Worm (Caenorhabditis elegans) whole organism, L2 larva: Measurements from ENCODE around the gene F29G6.1.

ENCODE experiments used
- C34F6.9 ChIP-seq: fragments of 150-350 bp; optimal IDR thresholded peaks from 2 replicates; lab custom pipeline; 2014; ENCODE audit warnings: missing biosample characterization, missing genetic modification characterization
- F13H6.1 ChIP-seq: sonication (generic microtip); optimal IDR thresholded peaks from 2 replicates; lab custom pipeline; 2016; ENCODE audit warnings: missing genetic modification characterization, missing compliant biosample characterization
- R02D3.7 ChIP-seq: fragments of 150-350 bp; optimal IDR thresholded peaks from 2 replicates; lab custom pipeline; 2014; ENCODE audit warnings: missing biosample characterization, missing genetic modification characterization
- ZK546.5 ChIP-seq: sonication (generic microtip); optimal IDR thresholded peaks from 2 replicates; lab custom pipeline; 2017; ENCODE audit warnings: missing biosample characterization, missing genetic modification characterization
- alr-1 ChIP-seq: fragments of 150-350 bp; optimal IDR thresholded peaks from 2 replicates; lab custom pipeline; 2014; ENCODE audit warnings: missing biosample characterization, missing genetic modification characterization
- aly-2 ChIP-seq: fragments of 150-350 bp; optimal IDR thresholded peaks from 2 replicates; lab custom pipeline; 2014; ENCODE audit warnings: missing biosample characterization, missing genetic modification characterization
- ama-1 ChIP-seq: fragments of 150-350 bp; optimal IDR thresholded peaks from 2 replicates; lab custom pipeline; 2018; ENCODE audit warnings: inconsistent platforms
- blmp-1 ChIP-seq: sonication (generic microtip); optimal IDR thresholded peaks from 2 replicates; lab custom pipeline; 2017; ENCODE audit warnings: missing genetic modification characterization, mild to moderate bottlenecking, missing compliant biosample characterization, antibody characterized with exemption, moderate library complexity; ENCODE audit not compliant: insufficient read depth
- ceh-16 ChIP-seq: fragments of 150-350 bp; optimal IDR thresholded peaks from 2 replicates; lab custom pipeline; 2014; ENCODE audit warnings: missing biosample characterization, missing genetic modification characterization
- ceh-82 ChIP-seq: fragments of 150-350 bp; optimal IDR thresholded peaks from 2 replicates; lab custom pipeline; 2014; ENCODE audit warnings: missing biosample characterization, missing genetic modification characterization
- crh-2 ChIP-seq: sonication (generic microtip); optimal IDR thresholded peaks from 2 replicates; lab custom pipeline; 2017; ENCODE audit warnings: missing biosample characterization, missing genetic modification characterization
- dmd-4 ChIP-seq: sonication (generic microtip); optimal IDR thresholded peaks from 2 replicates; lab custom pipeline; 2017; ENCODE audit warnings: missing biosample characterization, missing genetic modification characterization
- egl-27 ChIP-seq: sonication (generic microtip); optimal IDR thresholded peaks from 3 replicates; lab custom pipeline; 2017; ENCODE audit warnings: missing biosample characterization, missing genetic modification reagents, missing genetic modification characterization
- elt-1 ChIP-seq: fragments of 150-350 bp; optimal IDR thresholded peaks from 2 replicates; lab custom pipeline; 2014; ENCODE audit warnings: missing biosample characterization, missing genetic modification characterization
- elt-3 ChIP-seq: sonication (generic microtip); optimal IDR thresholded peaks from 2 replicates; lab custom pipeline; 2017; ENCODE audit warnings: missing biosample characterization, missing genetic modification characterization
- fos-1 ChIP-seq: fragments of 150-350 bp; optimal IDR thresholded peaks from 2 replicates; lab custom pipeline; 2014; ENCODE audit warnings: missing biosample characterization, missing genetic modification characterization
- gmeb-1 ChIP-seq: fragments of 150-350 bp; optimal IDR thresholded peaks from 2 replicates; lab custom pipeline; 2014; ENCODE audit warnings: missing biosample characterization, missing genetic modification characterization
- lin-13 ChIP-seq: fragments of 150-350 bp; optimal IDR thresholded peaks from 2 replicates; lab custom pipeline; 2014; ENCODE audit warnings: missing biosample characterization, missing genetic modification reagents, missing genetic modification characterization
- lin-39 ChIP-seq: fragments of 150-350 bp; optimal IDR thresholded peaks from 2 replicates; lab custom pipeline; 2014; ENCODE audit warnings: missing biosample characterization, missing genetic modification reagents, missing genetic modification characterization
- lsy-2 ChIP-seq, 2 experiments: fragments of 150-350 bp in 1 of 2; sonication (generic microtip) in 1 of 2; optimal IDR thresholded peaks; 2 replicates each; lab custom pipeline; 2014 to 2017; ENCODE audit warnings: missing biosample characterization in 2 of 2, missing genetic modification characterization in 2 of 2
- mab-5 ChIP-seq: fragments of 150-350 bp; optimal IDR thresholded peaks from 2 replicates; lab custom pipeline; 2014; ENCODE audit warnings: missing biosample characterization, missing genetic modification characterization
- mbf-1 ChIP-seq: sonication (generic microtip); optimal IDR thresholded peaks from 2 replicates; lab custom pipeline; 2017; ENCODE audit warnings: missing biosample characterization, missing genetic modification characterization
- mdl-1 ChIP-seq, 2 experiments: fragments of 150-350 bp in 1 of 2; sonication (generic microtip) in 1 of 2; optimal IDR thresholded peaks; 2 replicates each; lab custom pipeline; 2017; ENCODE audit warnings: missing biosample characterization in 2 of 2, missing genetic modification characterization in 2 of 2
- nhr-10 ChIP-seq: sonication (generic microtip); optimal IDR thresholded peaks from 2 replicates; lab custom pipeline; 2017; ENCODE audit warnings: missing biosample characterization, missing genetic modification characterization
- nhr-11 ChIP-seq: fragments of 150-350 bp; optimal IDR thresholded peaks from 2 replicates; lab custom pipeline; 2014; ENCODE audit warnings: missing biosample characterization, missing genetic modification characterization
- nhr-12 ChIP-seq: fragments of 150-350 bp; optimal IDR thresholded peaks from 2 replicates; lab custom pipeline; 2014; ENCODE audit warnings: missing biosample characterization, missing genetic modification characterization
- nhr-129 ChIP-seq: fragments of 150-350 bp; optimal IDR thresholded peaks from 2 replicates; lab custom pipeline; 2014; ENCODE audit warnings: missing biosample characterization, missing genetic modification characterization
- nhr-21 ChIP-seq: fragments of 150-350 bp; optimal IDR thresholded peaks from 2 replicates; lab custom pipeline; 2014; ENCODE audit warnings: missing biosample characterization, missing genetic modification characterization
- nhr-23 ChIP-seq: fragments of 150-350 bp; optimal IDR thresholded peaks from 2 replicates; lab custom pipeline; 2014; ENCODE audit warnings: missing biosample characterization, missing genetic modification reagents, missing genetic modification characterization
- nhr-237 ChIP-seq: fragments of 150-350 bp; optimal IDR thresholded peaks from 2 replicates; lab custom pipeline; 2014; ENCODE audit warnings: missing biosample characterization, missing genetic modification characterization
- nhr-25 ChIP-seq: fragments of 150-350 bp; sonication (generic microtip); optimal IDR thresholded peaks from 3 replicates; lab custom pipeline; 2014; ENCODE audit warnings: missing biosample characterization, missing genetic modification characterization
- nhr-6 ChIP-seq: fragments of 150-350 bp; optimal IDR thresholded peaks from 2 replicates; lab custom pipeline; 2014; ENCODE audit warnings: missing biosample characterization, missing genetic modification characterization
- nhr-77 ChIP-seq: fragments of 150-350 bp; optimal IDR thresholded peaks from 2 replicates; lab custom pipeline; 2014; ENCODE audit warnings: missing biosample characterization, missing genetic modification characterization
- peb-1 ChIP-seq: fragments of 150-350 bp; optimal IDR thresholded peaks from 2 replicates; lab custom pipeline; 2014; ENCODE audit warnings: missing biosample characterization, missing genetic modification characterization
- sem-4 ChIP-seq: fragments of 150-350 bp; optimal IDR thresholded peaks from 2 replicates; lab custom pipeline; 2014; ENCODE audit warnings: missing biosample characterization, missing genetic modification reagents, missing genetic modification characterization
- skn-1 ChIP-seq: sonication (generic microtip); optimal IDR thresholded peaks from 2 replicates; lab custom pipeline; 2017; ENCODE audit warnings: missing biosample characterization, missing genetic modification characterization
- sma-3 ChIP-seq: sonication (generic microtip); optimal IDR thresholded peaks from 2 replicates; lab custom pipeline; 2016; ENCODE audit warnings: missing genetic modification reagents, missing genetic modification characterization, missing compliant biosample characterization
- sma-9 ChIP-seq, 2 experiments: fragments of 150-350 bp in 1 of 2; sonication (generic microtip) in 1 of 2; optimal IDR thresholded peaks; 2 replicates each; lab custom pipeline; 2014 to 2016; ENCODE audit warnings: missing genetic modification characterization in 2 of 2, mild to moderate bottlenecking in 1 of 2, missing biosample characterization in 1 of 2, missing compliant biosample characterization in 1 of 2, missing genetic modification reagents in 1 of 2, moderate library complexity in 1 of 2
- snpc-4 ChIP-seq: fragments of 150-350 bp; optimal IDR thresholded peaks from 2 replicates; lab custom pipeline; 2014; ENCODE audit warnings: missing biosample characterization, missing genetic modification characterization
- unc-39 ChIP-seq: fragments of 150-350 bp; optimal IDR thresholded peaks from 2 replicates; lab custom pipeline; 2014; ENCODE audit warnings: missing biosample characterization, missing genetic modification characterization
- unc-55 ChIP-seq: fragments of 150-350 bp; sonication (generic microtip); optimal IDR thresholded peaks from 3 replicates; lab custom pipeline; 2014; ENCODE audit warnings: missing biosample characterization, missing genetic modification reagents, missing genetic modification characterization
- unc-62 ChIP-seq: fragments of 150-350 bp; optimal IDR thresholded peaks from 2 replicates; lab custom pipeline; 2014; ENCODE audit warnings: missing biosample characterization, missing genetic modification reagents, missing genetic modification characterization
- zag-1 ChIP-seq: fragments of 150-350 bp; optimal IDR thresholded peaks from 2 replicates; lab custom pipeline; 2014; ENCODE audit warnings: missing biosample characterization, missing genetic modification characterization
- ztf-1 ChIP-seq: fragments of 200-800 bp; sonication (Bioruptor generic); conservative IDR thresholded peaks from 2 replicates; pipeline ENCODE4 v1.3.6; 2022; ENCODE audit warnings: missing genetic modification characterization, missing compliant biosample characterization
- ztf-11 ChIP-seq: sonication (generic microtip); optimal IDR thresholded peaks from 2 replicates; lab custom pipeline; 2017; ENCODE audit warnings: missing biosample characterization, missing genetic modification characterization
- ztf-4 ChIP-seq: fragments of 150-350 bp; optimal IDR thresholded peaks from 2 replicates; lab custom pipeline; 2014; ENCODE audit warnings: missing biosample characterization, missing genetic modification characterization

The F29G6.1 gene

ce11 chrX:11462112-11462511 is 40.0 kb upstream of the F29G6.1 start:
- TF ChIP-seq sma-3 (GFP tag; lab: Kevin White, UChicago) (no peak), ZK546.5 (tag; lab: Kevin White, UChicago) (no peak), sem-4 (no peak), nhr-10 (tag; lab: Kevin White, UChicago) (no peak), peb-1 (no peak), lsy-2 (tag; optimal IDR thresholded peaks at IDR 0.05; lab: Kevin White, UChicago) (no peak), aly-2 (no peak), blmp-1 (tag; lab: Kevin White, UChicago) (no peak), snpc-4 (tag; lab: Kevin White, UChicago) (no peak), nhr-21 (tag; lab: Kevin White, UChicago) (no peak), elt-3 (tag; lab: Kevin White, UChicago) (no peak), lin-39 (no peak), nhr-129 (tag; lab: Kevin White, UChicago) (peak; percentile 9), skn-1 (no peak), unc-55 (no peak), ceh-16 (tag; lab: Kevin White, UChicago) (peak; percentile 14), ztf-4 (tag; lab: Kevin White, UChicago) (no peak), dmd-4 (tag; lab: Kevin White, UChicago) (no peak), alr-1 (tag; lab: Kevin White, UChicago) (no peak), nhr-6 (tag; lab: Kevin White, UChicago) (peak; percentile 73), C34F6.9 (tag; lab: Kevin White, UChicago) (no peak), ama-1 (no peak), sma-9 (GFP tag; optimal IDR thresholded peaks at IDR 0.05; lab: Kevin White, UChicago) (peak; percentile 29), sma-9 (tag; optimal IDR thresholded peaks at IDR 0.05; lab: Kevin White, UChicago) (no peak), R02D3.7 (tag; lab: Kevin White, UChicago) (no peak), nhr-25 (tag; lab: Kevin White, UChicago) (peak; percentile 78), ceh-82 (tag; lab: Kevin White, UChicago) (no peak), fos-1 (tag; lab: Kevin White, UChicago) (no peak), elt-1 (tag; lab: Kevin White, UChicago) (no peak), ztf-1 (GFP tag; lab: Robert Waterston, UW) (no peak), mbf-1 (tag; lab: Kevin White, UChicago) (no peak), ztf-11 (tag; lab: Kevin White, UChicago) (no peak), egl-27 (tag; lab: Kevin White, UChicago) (no peak), nhr-11 (tag; lab: Kevin White, UChicago) (no peak), mab-5 (tag; lab: Kevin White, UChicago) (no peak), nhr-12 (tag; lab: Kevin White, UChicago) (no peak), F13H6.1 (tag; lab: Kevin White, UChicago) (no peak), unc-39 (tag; lab: Kevin White, UChicago) (no peak), mdl-1 (tag; optimal IDR thresholded peaks at IDR 0.05; lab: Kevin White, UChicago) (no peak), zag-1 (tag; lab: Kevin White, UChicago) (no peak), nhr-77 (no peak), nhr-23 (tag; lab: Kevin White, UChicago) (no peak), nhr-237 (tag; lab: Kevin White, UChicago) (no peak), crh-2 (tag; lab: Kevin White, UChicago) (peak; percentile 36), lin-13 (no peak), gmeb-1 (tag; lab: Kevin White, UChicago) (no peak), unc-62 (GFP tag; lab: Kevin White, UChicago) (no peak)

- TF ChIP-seq nhr-21 (tag; lab: Kevin White, UChicago) (no peak), ztf-4 (tag; lab: Kevin White, UChicago) (no peak), lsy-2 (tag; optimal IDR thresholded peaks at IDR 0.05; lab: Kevin White, UChicago) (peak in 1 of 2 experiments; percentile 14), nhr-10 (tag; lab: Kevin White, UChicago) (no peak), unc-55 (peak; percentile 30), mab-5 (tag; lab: Kevin White, UChicago) (peak; percentile 42), nhr-25 (tag; lab: Kevin White, UChicago) (no peak), sma-9 (GFP tag; optimal IDR thresholded peaks at IDR 0.05; lab: Kevin White, UChicago) (peak; percentile 28), sma-9 (tag; optimal IDR thresholded peaks at IDR 0.05; lab: Kevin White, UChicago) (no peak), crh-2 (tag; lab: Kevin White, UChicago) (no peak)
These were observed 39.1 kb upstream of the F29G6.1 start for ce11 chrX:11463005-11463404.
